Worm (Caenorhabditis elegans): ENCODE measurements around the gene ubl-1.

Gene ubl-1

DNA sequence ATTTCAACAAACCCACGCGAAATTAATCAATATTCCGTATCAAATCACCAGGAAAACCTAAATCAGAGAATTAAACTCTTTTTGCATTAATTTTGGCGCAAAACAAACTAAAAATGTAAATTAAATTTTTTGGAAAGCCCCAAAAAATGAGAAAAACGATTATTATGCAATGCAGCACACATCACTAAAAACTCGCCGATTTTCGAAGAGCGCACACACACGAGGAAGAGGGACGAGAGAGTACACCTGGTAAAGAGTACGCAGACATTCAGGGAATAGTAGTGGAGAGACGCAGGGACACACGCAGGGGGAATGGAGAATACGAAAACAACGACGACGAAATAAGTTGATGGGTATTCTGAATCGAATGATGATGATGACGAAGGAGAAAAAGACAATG lies 32.1 kb upstream of the ubl-1 start:
- TF ChIP-seq php-3 (GFP tag; IDR thresholded peaks at IDR 0.05) (no peak), lsy-2 (tag; optimal IDR thresholded peaks at IDR 0.05) (peak in 1 of 2 experiments; percentile 60), hlh-30 (tag; optimal IDR thresholded peaks at IDR 0.05; ENCODE audit: insufficient read depth) (peak; percentile 90), dpl-1 (GFP tag; optimal IDR thresholded peaks at IDR 0.05) (peak; percentile 19), ztf-7 (tag; optimal IDR thresholded peaks at IDR 0.05) (no peak), dmd-6 (GFP tag; IDR thresholded peaks at IDR 0.05) (peak; percentile 47), dmd-8 (GFP tag; IDR thresholded peaks at IDR 0.05) (no peak), aha-1 (tag) (peak; percentile 89), daf-8 (GFP tag; IDR thresholded peaks at IDR 0.05) (no peak), mxl-3 (GFP tag; optimal IDR thresholded peaks at IDR 0.05) (peak; percentile 57), lim-7 (GFP tag; IDR thresholded peaks at IDR 0.05) (no peak), mdl-1 (tag; optimal IDR thresholded peaks at IDR 0.05) (peak; percentile 89 to 96), F10B5.3 (tag; optimal IDR thresholded peaks at IDR 0.05) (no peak), daf-12 (tag; optimal IDR thresholded peaks at IDR 0.05) (no peak), rbr-2 (tag; optimal IDR thresholded peaks at IDR 0.05) (peak; percentile 50), mes-2 (tag; optimal IDR thresholded peaks at IDR 0.05; ENCODE audit: poor library complexity, severe bottlenecking) (peak; percentile 23), set-16 (GFP tag; IDR thresholded peaks at IDR 0.05) (no peak), nhr-48 (tag; optimal IDR thresholded peaks at IDR 0.05) (peak; percentile 13), nhr-77 (tag; optimal IDR thresholded peaks at IDR 0.05) (no peak), daf-16 (GFP tag; optimal IDR thresholded peaks at IDR 0.05) (no peak), daf-16 (tag; optimal IDR thresholded peaks at IDR 0.05) (peak; percentile 30), hmg-1.1 (GFP tag; IDR thresholded peaks at IDR 0.05) (peak; percentile 59; the same call in 1 of the 2 replicates), nhr-11 (tag; optimal IDR thresholded peaks at IDR 0.05) (peak; percentile 39), mdt-29 (GFP tag; IDR thresholded peaks at IDR 0.05) (no peak), unc-62 (GFP tag; optimal IDR thresholded peaks at IDR 0.05 in 1 of 2) (peak in 1 of 2 experiments; percentile 93), unc-62 (tag; optimal IDR thresholded peaks at IDR 0.05) (no peak), nhr-28 (tag; optimal IDR thresholded peaks at IDR 0.05) (peak; percentile 45), D1046.2 (GFP tag; IDR thresholded peaks at IDR 0.05) (no peak), dve-1 (tag; optimal IDR thresholded peaks at IDR 0.05; ENCODE audit: insufficient read depth) (peak; percentile 63), hlh-11 (tag; optimal IDR thresholded peaks at IDR 0.05) (peak; percentile 76), mep-1 (tag; optimal IDR thresholded peaks at IDR 0.05) (peak; percentile 78), nhr-6 (tag; optimal IDR thresholded peaks at IDR 0.05) (no peak), hif-1 (tag; optimal IDR thresholded peaks at IDR 0.05) (peak in 1 of 2 experiments; percentile 40), spr-1 (tag; optimal IDR thresholded peaks at IDR 0.05) (no peak), skn-1 (tag; optimal IDR thresholded peaks at IDR 0.05) (no peak), ceh-32 (tag; optimal IDR thresholded peaks at IDR 0.05; ENCODE audit: poor library complexity) (no peak), ZK546.5 (tag; optimal IDR thresholded peaks at IDR 0.05) (no peak), ceh-28 (tag; optimal IDR thresholded peaks at IDR 0.05) (no peak)

DNA sequence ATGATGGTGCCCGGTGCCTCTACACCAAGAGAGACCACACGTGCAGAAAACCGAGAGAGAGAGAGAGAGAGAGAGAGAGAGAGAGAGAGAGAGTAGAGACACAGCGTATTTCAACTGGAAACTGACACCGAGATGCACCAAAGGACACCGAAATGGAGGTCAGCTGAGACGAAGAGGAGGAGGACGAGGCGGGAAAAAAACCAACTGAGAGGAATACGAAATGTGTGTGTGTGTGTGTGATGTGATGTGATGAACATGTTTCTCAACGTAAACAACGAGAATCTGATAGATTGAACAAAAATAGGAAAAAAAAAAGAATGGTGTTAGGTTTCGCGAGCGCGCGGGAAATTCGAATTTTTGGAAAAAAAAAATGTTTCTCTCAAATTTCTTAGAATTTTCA lies 30.8 kb upstream of the ubl-1 start:
- no peak for TF ChIP-seq ceh-32 (tag; optimal IDR thresholded peaks at IDR 0.05; ENCODE audit: poor library complexity)
- no peak for TF ChIP-seq zag-1 (tag; optimal IDR thresholded peaks at IDR 0.05)
- TF ChIP-seq attf-4 (tag; optimal IDR thresholded peaks at IDR 0.05), result no peak
- no peak for TF ChIP-seq Y75B8A.6 (GFP tag; IDR thresholded peaks at IDR 0.05)
- no peak for TF ChIP-seq jun-1 (tag; optimal IDR thresholded peaks at IDR 0.05)
- no peak for TF ChIP-seq pha-4 (GFP tag; IDR thresholded peaks at IDR 0.05)
- peak; percentile 31 for TF ChIP-seq pha-4 (tag; optimal IDR thresholded peaks at IDR 0.05)
- no peak for TF ChIP-seq madf-9 (GFP tag; conservative IDR thresholded peaks at IDR 0.05)
- no peak for TF ChIP-seq mxl-2 (GFP tag; conservative IDR thresholded peaks at IDR 0.05)
- TF ChIP-seq T26A8.4 (GFP tag; IDR thresholded peaks at IDR 0.05), result no peak
- TF ChIP-seq lin-38 (GFP tag; IDR thresholded peaks at IDR 0.05), result no peak
- TF ChIP-seq hif-1 (tag; optimal IDR thresholded peaks at IDR 0.05), result peak in 1 of 2 experiments; percentile 36
- TF ChIP-seq pqm-1 (tag; optimal IDR thresholded peaks at IDR 0.05), result no peak
- TF ChIP-seq Y48G9A.11 (GFP tag; IDR thresholded peaks at IDR 0.05), result no peak
- no peak for TF ChIP-seq ama-1 (optimal IDR thresholded peaks at IDR 0.05)
- TF ChIP-seq ZK337.2 (GFP tag; IDR thresholded peaks at IDR 0.05), result no peak
- no peak for TF ChIP-seq snpc-4 (tag; optimal IDR thresholded peaks at IDR 0.05)
- TF ChIP-seq daf-8 (GFP tag; IDR thresholded peaks at IDR 0.05), result no peak
- TF ChIP-seq nhr-10 (tag; optimal IDR thresholded peaks at IDR 0.05), result no peak
- no peak for TF ChIP-seq ceh-28 (tag; optimal IDR thresholded peaks at IDR 0.05)
- no peak for TF ChIP-seq ceh-44 (GFP tag; IDR thresholded peaks at IDR 0.05)

All from whole organism, L4 larva.